Worm (Caenorhabditis elegans): Measurements from ENCODE around the gene sri-54.

DNA sequence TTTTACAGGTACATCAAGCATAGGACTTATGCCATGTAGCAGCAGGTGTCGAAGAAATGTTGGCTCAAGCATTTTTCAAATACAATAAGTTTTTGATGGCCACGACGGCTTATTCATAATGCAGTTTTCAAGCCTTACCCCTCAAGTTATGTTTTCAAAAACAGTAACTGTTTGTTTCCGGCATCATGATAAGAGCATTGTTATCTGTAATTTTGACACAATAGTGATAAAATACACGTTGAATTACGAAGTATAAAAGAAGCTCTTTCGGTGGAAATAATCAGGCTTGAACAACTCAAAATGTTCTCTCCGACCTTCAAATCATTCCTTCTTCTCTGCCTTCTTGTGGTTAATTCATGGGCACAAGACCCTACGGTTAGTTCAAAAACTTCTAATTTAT lies 35.7 kb downstream of the sri-54 start, which contains the start of gene clec-121:
- TF ChIP-seq ZK546.5 (tag; optimal IDR thresholded peaks at IDR 0.05) (no peak), ama-1 (optimal IDR thresholded peaks at IDR 0.05) (no peak), nhr-77 (tag; optimal IDR thresholded peaks at IDR 0.05) (no peak), crh-2 (tag; optimal IDR thresholded peaks at IDR 0.05) (no peak), unc-55 (GFP tag; optimal IDR thresholded peaks at IDR 0.05) (no peak), unc-62 (GFP tag; optimal IDR thresholded peaks at IDR 0.05) (no peak), zag-1 (tag; optimal IDR thresholded peaks at IDR 0.05) (no peak), unc-39 (tag; optimal IDR thresholded peaks at IDR 0.05) (no peak), elt-3 (tag; optimal IDR thresholded peaks at IDR 0.05) (no peak)

Measured in whole organism, L2 larva.